Worm (Caenorhabditis elegans) whole organism, L4 larva: ENCODE results near the gene mtm-5.

Source experiments
- attf-4 ChIP-seq: sonication (generic microtip); optimal IDR thresholded peaks from 3 replicates; lab custom pipeline; 2017; ENCODE audit warnings: missing biosample characterization, missing genetic modification characterization
- fkh-10 ChIP-seq: fragments of 150-350 bp; optimal IDR thresholded peaks from 2 replicates; lab custom pipeline; 2014; ENCODE audit warnings: missing biosample characterization, missing genetic modification reagents, missing genetic modification characterization

ce11 chrX:5213565-5213964, 29.6 kb downstream of the mtm-5 start:
- TF ChIP-seq fkh-10 (GFP tag; lab: Kevin White, UChicago) (no peak), attf-4 (no peak)
